Fruit fly (Drosophila melanogaster) whole organism, embryonic: Measurements from ENCODE around the gene Nepl18.

Experiments used
- Ada2b ChIP-seq: fragments of 200-800 bp; sonication (Bioruptor generic); IDR thresholded peaks from 2 replicates; pipeline ENCODE4 v1.3.6; 2022; ENCODE audit warnings: missing biosample characterization, missing genetic modification characterization
- CG10147 ChIP-seq: fragments of 200-800 bp; sonication (Bioruptor generic); optimal IDR thresholded peaks from 2 replicates; lab custom pipeline; 2019; ENCODE audit warnings: missing biosample characterization, mild to moderate bottlenecking, missing genetic modification characterization, moderate library complexity
- CG12299 ChIP-seq: fragments of 200-800 bp; sonication (Bioruptor generic); optimal IDR thresholded peaks from 2 replicates; lab custom pipeline; 2018; ENCODE audit warnings: missing biosample characterization, mild to moderate bottlenecking, missing genetic modification characterization
- CG12391 ChIP-seq: fragments of 200-800 bp; sonication (Bioruptor generic); optimal IDR thresholded peaks from 3 replicates; lab custom pipeline; 2018; ENCODE audit warnings: missing biosample characterization, mild to moderate bottlenecking, missing genetic modification characterization, moderate library complexity
- CG12942 ChIP-seq: fragments of 200-800 bp; sonication (Bioruptor generic); optimal IDR thresholded peaks from 3 replicates; lab custom pipeline; 2016; ENCODE audit warnings: missing biosample characterization, missing genetic modification characterization
- CG17359 ChIP-seq: fragments of 200-800 bp; sonication (Bioruptor generic); optimal IDR thresholded peaks from 3 replicates; lab custom pipeline; 2018; ENCODE audit warnings: missing biosample characterization, mild to moderate bottlenecking, missing genetic modification characterization, moderate library complexity
- CG18476 ChIP-seq: fragments of 200-800 bp; sonication (Bioruptor generic); optimal IDR thresholded peaks from 2 replicates; lab custom pipeline; 2016; ENCODE audit warnings: missing biosample characterization, mild to moderate bottlenecking, missing genetic modification characterization
- CG2875 ChIP-seq: fragments of 200-800 bp; sonication (Bioruptor generic); optimal IDR thresholded peaks from 2 replicates; lab custom pipeline; 2017; ENCODE audit warnings: missing biosample characterization, mild to moderate bottlenecking, missing genetic modification characterization, missing genetic modification reagents
- CG30403 ChIP-seq: fragments of 200-800 bp; sonication (Bioruptor generic); optimal IDR thresholded peaks from 3 replicates; lab custom pipeline; 2016; ENCODE audit warnings: missing biosample characterization, missing genetic modification characterization
- CG34376 ChIP-seq: fragments of 200-800 bp; sonication (Bioruptor generic); optimal IDR thresholded peaks from 2 replicates; lab custom pipeline; 2018; ENCODE audit warnings: missing biosample characterization, mild to moderate bottlenecking, missing genetic modification characterization
- CG4282 ChIP-seq: fragments of 200-800 bp; sonication (Bioruptor generic); optimal IDR thresholded peaks from 2 replicates; lab custom pipeline; 2016; ENCODE audit warnings: missing biosample characterization, missing genetic modification characterization
- CG4820 ChIP-seq: fragments of 200-800 bp; sonication (Bioruptor generic); optimal IDR thresholded peaks from 3 replicates; lab custom pipeline; 2016; ENCODE audit warnings: missing biosample characterization, missing genetic modification characterization
- CoRest ChIP-seq: fragments of 200-800 bp; sonication (Bioruptor generic); optimal IDR thresholded peaks from 3 replicates; lab custom pipeline; 2018; ENCODE audit warnings: missing biosample characterization, mild to moderate bottlenecking, missing genetic modification characterization, moderate library complexity
- Doc3 ChIP-seq: fragments of 200-800 bp; sonication (Bioruptor generic); IDR thresholded peaks from 3 replicates; pipeline ENCODE4 v1.3.6; 2022; ENCODE audit warnings: missing biosample characterization, missing genetic modification characterization; ENCODE audit not compliant: partially characterized antibody
- Dp ChIP-seq: fragments of 200-800 bp; sonication (Bioruptor generic); optimal IDR thresholded peaks from 2 replicates; lab custom pipeline; 2018; ENCODE audit warnings: missing biosample characterization, mild to moderate bottlenecking, missing genetic modification characterization, moderate library complexity
- Hmr ChIP-seq: fragments of 200-800 bp; sonication (Bioruptor generic); optimal IDR thresholded peaks from 3 replicates; lab custom pipeline; 2017; ENCODE audit warnings: mild to moderate bottlenecking, missing biosample characterization, missing genetic modification reagents, missing genetic modification characterization
- Hr51 ChIP-seq, 2 experiments: fragments of 200-800 bp; sonication (Bioruptor generic); optimal IDR thresholded peaks; 2 replicates in 1 of 2; 3 replicates in 1 of 2; lab custom pipeline; 2016 to 2018; ENCODE audit warnings: missing biosample characterization in 2 of 2, missing genetic modification characterization in 2 of 2, mild to moderate bottlenecking in 1 of 2, moderate library complexity in 1 of 2
- Mad ChIP-seq: fragments of 200-800 bp; sonication (Bioruptor generic); optimal IDR thresholded peaks from 2 replicates; lab custom pipeline; 2016; ENCODE audit warnings: missing biosample characterization, missing genetic modification characterization
- Med ChIP-seq: fragments of 200-800 bp; sonication (Bioruptor generic); peaks from one replicate; lab custom pipeline; 2016; ENCODE audit warnings: missing biosample characterization, missing genetic modification characterization, mild to moderate bottlenecking, inconsistent platforms, moderate library complexity
- Meics ChIP-seq: fragments of 200-800 bp; sonication (Bioruptor generic); optimal IDR thresholded peaks from 2 replicates; lab custom pipeline; 2017; ENCODE audit warnings: missing biosample characterization, mild to moderate bottlenecking, missing genetic modification characterization
- PHDP ChIP-seq: fragments of 200-800 bp; sonication (Bioruptor generic); optimal IDR thresholded peaks from 3 replicates; lab custom pipeline; 2018; ENCODE audit warnings: missing biosample characterization, mild to moderate bottlenecking, missing genetic modification characterization, moderate library complexity
- Rfx ChIP-seq: fragments of 200-800 bp; sonication (Bioruptor generic); IDR thresholded peaks from 2 replicates; pipeline ENCODE4 v1.3.6; 2022; ENCODE audit warnings: missing biosample characterization, missing genetic modification characterization
- Ssrp ChIP-seq: fragments of 200-800 bp; sonication (Bioruptor generic); optimal IDR thresholded peaks from 2 replicates; lab custom pipeline; 2018; ENCODE audit warnings: missing biosample characterization, mild to moderate bottlenecking, missing genetic modification characterization, moderate library complexity
- YL-1 ChIP-seq: fragments of 200-800 bp; sonication (Bioruptor generic); optimal IDR thresholded peaks from 3 replicates; lab custom pipeline; 2017; ENCODE audit warnings: missing biosample characterization, mild to moderate bottlenecking, missing genetic modification characterization
- abd-A ChIP-seq: fragments of 200-800 bp; sonication (Bioruptor generic); optimal IDR thresholded peaks from 3 replicates; lab custom pipeline; 2019; ENCODE audit warnings: missing biosample characterization, mild to moderate bottlenecking, missing genetic modification characterization, moderate library complexity
- az2 ChIP-seq: fragments of 200-800 bp; sonication (Bioruptor generic); optimal IDR thresholded peaks from 3 replicates; lab custom pipeline; 2016; ENCODE audit warnings: missing biosample characterization, missing genetic modification characterization
- br ChIP-seq: fragments of >200 bp; optimal IDR thresholded peaks from 2 replicates; lab custom pipeline; 2017
- bsh ChIP-seq, 2 experiments: fragments of 200-800 bp; sonication (Bioruptor generic); optimal IDR thresholded peaks; 2 replicates each; lab custom pipeline; 2017 to 2018; ENCODE audit warnings: mild to moderate bottlenecking in 2 of 2, missing biosample characterization in 2 of 2, missing genetic modification characterization in 2 of 2, moderate library complexity in 1 of 2
- cg ChIP-seq: fragments of 200-800 bp; sonication (Bioruptor generic); optimal IDR thresholded peaks from 3 replicates; lab custom pipeline; 2019; ENCODE audit warnings: missing biosample characterization, mild to moderate bottlenecking, missing genetic modification characterization, moderate library complexity
- chif ChIP-seq, 2 experiments: fragments of 200-800 bp; sonication (Bioruptor generic); optimal IDR thresholded peaks; 3 replicates each; lab custom pipeline; 2016; ENCODE audit warnings: missing biosample characterization in 2 of 2, missing genetic modification characterization in 2 of 2
- crp ChIP-seq, 2 experiments: fragments of 200-800 bp; sonication (Bioruptor generic); optimal IDR thresholded peaks; 2 replicates in 1 of 2; 3 replicates in 1 of 2; lab custom pipeline; 2017; ENCODE audit warnings: missing biosample characterization in 2 of 2, missing genetic modification characterization in 2 of 2, mild to moderate bottlenecking in 1 of 2, moderate library complexity in 1 of 2
- cwo ChIP-seq: fragments of 200-800 bp; sonication (Bioruptor generic); optimal IDR thresholded peaks from 3 replicates; lab custom pipeline; 2017; ENCODE audit warnings: missing biosample characterization, missing genetic modification characterization, mild to moderate bottlenecking, moderate library complexity, missing genetic modification reagents
- dm ChIP-seq: fragments of 200-800 bp; sonication (Bioruptor generic); optimal IDR thresholded peaks from 3 replicates; lab custom pipeline; 2016; ENCODE audit warnings: missing biosample characterization, missing genetic modification characterization
- dmrt99B ChIP-seq: fragments of 200-800 bp; sonication (Bioruptor generic); optimal IDR thresholded peaks from 2 replicates; lab custom pipeline; 2018; ENCODE audit warnings: missing biosample characterization, mild to moderate bottlenecking, missing genetic modification characterization, moderate library complexity
- ftz-f1 ChIP-seq: fragments of 200-800 bp; sonication (Bioruptor generic); optimal IDR thresholded peaks from 2 replicates; lab custom pipeline; 2016; ENCODE audit warnings: missing biosample characterization, missing genetic modification characterization
- grau ChIP-seq: fragments of 200-800 bp; optimal IDR thresholded peaks from 3 replicates; lab custom pipeline; 2019; ENCODE audit warnings: missing biosample characterization, mild to moderate bottlenecking, missing genetic modification characterization, moderate library complexity
- jigr1 ChIP-seq: fragments of 200-800 bp; sonication (Bioruptor generic); IDR thresholded peaks from 3 replicates; pipeline ENCODE4 v1.3.6; 2022; ENCODE audit warnings: missing biosample characterization, missing genetic modification characterization
- lbe ChIP-seq: fragments of 200-800 bp; sonication (Bioruptor generic); optimal IDR thresholded peaks from 2 replicates; lab custom pipeline; 2016; ENCODE audit warnings: missing biosample characterization, mild to moderate bottlenecking, missing genetic modification characterization
- p53 ChIP-seq: fragments of 200-800 bp; sonication (Bioruptor generic); optimal IDR thresholded peaks from 2 replicates; lab custom pipeline; 2016; ENCODE audit warnings: missing biosample characterization, missing genetic modification characterization
- pan ChIP-seq, 4 experiments: fragments of >200 bp in 3 of 4; fragments of 200-800 bp in 1 of 4; sonication (Bioruptor generic) in 1 of 4; optimal IDR thresholded peaks in 3 of 4; IDR thresholded peaks in 1 of 4; 2 replicates each; pipeline versions ENCODE4 v1.3.6 to Lab custom; 2017 to 2022; ENCODE audit warnings: missing biosample characterization in 2 of 4, missing genetic modification characterization in 2 of 4, mixed read lengths in 1 of 4
- row ChIP-seq: fragments of 200-800 bp; sonication (Bioruptor generic); IDR thresholded peaks from 3 replicates; pipeline ENCODE4 v1.3.6; 2022; ENCODE audit warnings: missing biosample characterization, missing genetic modification characterization
- tll ChIP-seq, 2 experiments: fragments of 200-800 bp in 1 of 2; fragments of >200 bp in 1 of 2; sonication (Bioruptor generic) in 1 of 2; optimal IDR thresholded peaks; 2 replicates each; lab custom pipeline; 2017 to 2019; ENCODE audit warnings: missing biosample characterization in 2 of 2, missing genetic modification characterization in 2 of 2, mild to moderate bottlenecking in 1 of 2, moderate library complexity in 1 of 2
- twi ChIP-seq: fragments of 200-800 bp; optimal IDR thresholded peaks from 2 replicates; lab custom pipeline; 2019; ENCODE audit warnings: missing biosample characterization, mild to moderate bottlenecking, missing genetic modification characterization, moderate library complexity
- unpg ChIP-seq: fragments of 200-800 bp; sonication (Bioruptor generic); optimal IDR thresholded peaks from 3 replicates; lab custom pipeline; 2018; ENCODE audit warnings: missing biosample characterization, mild to moderate bottlenecking, missing genetic modification characterization, moderate library complexity
- zf30C ChIP-seq: fragments of 200-800 bp; sonication (Bioruptor generic); optimal IDR thresholded peaks from 3 replicates; lab custom pipeline; 2018; ENCODE audit warnings: missing biosample characterization, mild to moderate bottlenecking, missing genetic modification characterization

Nepl18 gene

dm6 chr3R:28829328-28829916 lies 46.0 kb upstream of the Nepl18 start (continued):
- TF ChIP-seq CG2875 (GFP tag; lab: Kevin White, UChicago) (no peak), Hr51 (GFP tag; optimal IDR thresholded peaks at IDR 0.05; lab: Kevin White, UChicago) (no peak), tll (GFP tag; optimal IDR thresholded peaks at IDR 0.05; lab: Kevin White, UChicago) (no peak), ftz-f1 (peak; percentile 27), YL-1 (GFP tag; lab: Kevin White, UChicago) (no peak), Ssrp (tag; lab: Kevin White, UChicago) (no peak), CG34376 (GFP tag; lab: Kevin White, UChicago) (peak; percentile 4), jigr1 (GFP tag; lab: Robert Waterston, UW) (no peak), twi (tag; lab: Kevin White, UChicago) (no peak), cg (GFP tag; lab: Kevin White, UChicago) (peak; percentile 12), Doc3 (GFP tag; lab: Robert Waterston, UW) (0 out of 3 replicates have a peak, but pooled peaks have one; percentile 15), crp (GFP tag; optimal IDR thresholded peaks at IDR 0.05; lab: Kevin White, UChicago) (no peak), CG18476 (no peak)

dm6 chr3R:28830746-28831145 lies 44.7 kb upstream of the Nepl18 start:
- peak; percentile 10; the same call in 1 of the 2 replicates for TF ChIP-seq Rfx (GFP tag; lab: Robert Waterston, UW)
- TF ChIP-seq row (GFP tag; lab: Robert Waterston, UW): peak; percentile 31; the same call in 1 of the 3 replicates
- peak; percentile 22 for TF ChIP-seq PHDP
- TF ChIP-seq az2 (GFP tag; lab: Kevin White, UChicago): peak; percentile 19
- no peak for TF ChIP-seq abd-A
- TF ChIP-seq chif (GFP tag; optimal IDR thresholded peaks at IDR 0.05; lab: Kevin White, UChicago): peak in 1 of 2 experiments; percentile 6
- TF ChIP-seq zf30C (GFP tag; lab: Kevin White, UChicago): peak; percentile 35
- no peak for TF ChIP-seq CG12299 (tag; lab: Kevin White, UChicago)
- TF ChIP-seq unpg (GFP tag; lab: Kevin White, UChicago): peak; percentile 30
- TF ChIP-seq CG10147 (GFP tag; lab: Kevin White, UChicago): peak; percentile 2
- no peak for TF ChIP-seq CG4282 (GFP tag; lab: Kevin White, UChicago)
- TF ChIP-seq Mad (GFP tag; lab: Kevin White, UChicago): no peak
- peak; percentile 63 for TF ChIP-seq Med (GFP tag; lab: Kevin White, UChicago)
- no peak for TF ChIP-seq dm
- TF ChIP-seq CG30403 (GFP tag; lab: Kevin White, UChicago): peak; percentile 3
- TF ChIP-seq Ada2b (GFP tag; lab: Robert Waterston, UW): peak; percentile 34
- no peak for TF ChIP-seq cwo (GFP tag; lab: Kevin White, UChicago)
- TF ChIP-seq Dp (GFP tag; lab: Kevin White, UChicago): no peak
- no peak for TF ChIP-seq br (lab: Kevin White, UChicago)
- TF ChIP-seq CoRest: peak; percentile 7
- TF ChIP-seq Hmr: peak; percentile 9
- TF ChIP-seq CG12942 (GFP tag; lab: Kevin White, UChicago): no peak
- peak in 1 of 2 experiments; percentile 47 for TF ChIP-seq Hr51 (GFP tag; optimal IDR thresholded peaks at IDR 0.05; lab: Kevin White, UChicago)
- no peak for TF ChIP-seq jigr1 (GFP tag; lab: Robert Waterston, UW)
- peak in 1 of 2 experiments; percentile 3 for TF ChIP-seq bsh (GFP tag; optimal IDR thresholded peaks at IDR 0.05; lab: Kevin White, UChicago)
- peak; percentile 0 for TF ChIP-seq CG12391
- peak; percentile 77 for TF ChIP-seq grau
- peak; percentile 10 for TF ChIP-seq Meics (GFP tag; lab: Kevin White, UChicago)
- no peak for TF ChIP-seq pan (optimal IDR thresholded peaks at IDR 0.05; lab: Kevin White, UChicago)
- TF ChIP-seq pan (GFP tag; optimal IDR thresholded peaks at IDR 0.05 in 1 of 2, IDR thresholded peaks at IDR 0.05 in 1 of 2): peak in 1 of 2 experiments; percentile 14
- TF ChIP-seq dmrt99B (tag; lab: Kevin White, UChicago): peak; percentile 42
- TF ChIP-seq cg (GFP tag; lab: Kevin White, UChicago): no peak
- no peak for TF ChIP-seq p53 (GFP tag; lab: Kevin White, UChicago)
- peak; percentile 28 for TF ChIP-seq lbe
- peak; percentile 23 for TF ChIP-seq CG4820 (GFP tag; lab: Kevin White, UChicago)
- peak; percentile 39 for TF ChIP-seq CG17359
